Worm (Caenorhabditis elegans): ENCODE data around the gene lips-11.

The lips-11 gene

DNA sequence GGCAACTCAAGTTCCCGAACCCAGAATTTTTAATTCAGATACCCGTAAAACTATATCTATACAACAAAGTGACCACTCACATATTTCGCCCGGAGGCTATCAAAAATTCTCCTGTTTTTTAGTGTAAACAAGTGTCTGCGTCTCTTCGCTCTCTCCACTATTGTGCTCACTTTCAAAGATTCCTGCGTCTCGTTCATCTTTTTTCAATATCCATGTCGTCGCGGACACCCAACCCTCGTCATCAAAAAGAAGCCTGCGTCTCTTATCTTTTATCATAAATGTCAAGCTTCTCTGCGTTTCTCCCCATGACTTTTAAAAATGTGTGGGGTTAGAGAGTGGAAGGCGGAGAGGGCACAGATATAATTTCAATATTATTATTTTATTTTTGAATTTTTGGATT lies 25.9 kb downstream of the lips-11 start (continued):
- no peak for TF ChIP-seq ceh-63 (GFP tag; optimal IDR thresholded peaks at IDR 0.05)
- peak; percentile 62 for TF ChIP-seq swsn-7 (tag; optimal IDR thresholded peaks at IDR 0.05)
- TF ChIP-seq lin-14 (GFP tag; optimal IDR thresholded peaks at IDR 0.05): peak; percentile 91
- TF ChIP-seq sup-37 (GFP tag; optimal IDR thresholded peaks at IDR 0.05): no peak
- TF ChIP-seq snpc-4 (tag; optimal IDR thresholded peaks at IDR 0.05): peak; percentile 8
- TF ChIP-seq aha-1 (tag; optimal IDR thresholded peaks at IDR 0.05): no peak
- TF ChIP-seq C16A3.4 (tag; optimal IDR thresholded peaks at IDR 0.05): no peak
- TF ChIP-seq pqm-1 (tag; optimal IDR thresholded peaks at IDR 0.05): no peak
- TF ChIP-seq ceh-8 (GFP tag; optimal IDR thresholded peaks at IDR 0.05): no peak

DNA sequence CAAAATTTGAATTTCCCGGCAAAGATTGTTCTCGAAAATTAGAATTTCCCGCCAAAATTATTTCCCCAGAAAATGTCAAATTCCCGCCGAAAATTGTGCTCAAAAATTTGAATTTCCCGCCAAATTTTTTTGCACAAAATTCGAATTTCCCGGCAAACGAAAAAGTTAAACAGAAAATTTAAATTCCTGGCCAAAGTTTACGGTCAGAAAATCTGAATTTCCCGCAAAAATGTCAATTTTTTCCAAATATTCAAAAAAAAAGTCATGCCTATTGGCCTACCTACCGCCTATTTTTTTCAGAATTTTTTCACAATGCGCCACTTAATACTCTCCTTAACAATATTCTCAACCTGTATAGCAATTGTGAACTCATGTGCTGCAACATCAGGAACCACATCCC lies 27.9 kb downstream of the lips-11 start, which contains the start of gene K02E7.1:
TSS of gene K02E7.1 (plus strand) at position 301 of the 400 bp plus-strand sequence.
- TF ChIP-seq xbp-1 (tag; optimal IDR thresholded peaks at IDR 0.05): no peak
- TF ChIP-seq egl-13 (tag; optimal IDR thresholded peaks at IDR 0.05): no peak
- TF ChIP-seq dsc-1 (tag; optimal IDR thresholded peaks at IDR 0.05): no peak
- no peak for TF ChIP-seq ama-1 (optimal IDR thresholded peaks at IDR 0.05)
- TF ChIP-seq nhr-90 (tag; optimal IDR thresholded peaks at IDR 0.05; ENCODE audit: poor library complexity): no peak
- TF ChIP-seq nhr-19 (GFP tag; conservative IDR thresholded peaks at IDR 0.05): no peak
- TF ChIP-seq unc-62 (GFP tag; optimal IDR thresholded peaks at IDR 0.05): no peak
- TF ChIP-seq nhr-11 (tag; optimal IDR thresholded peaks at IDR 0.05): no peak
- no peak for TF ChIP-seq ceh-8 (GFP tag; optimal IDR thresholded peaks at IDR 0.05)
- no peak for TF ChIP-seq rnt-1 (tag; optimal IDR thresholded peaks at IDR 0.05)
- no peak for TF ChIP-seq nhr-47 (tag; optimal IDR thresholded peaks at IDR 0.05)
- TF ChIP-seq lir-3 (tag; optimal IDR thresholded peaks at IDR 0.05; ENCODE audit: poor library complexity): no peak
- no peak for TF ChIP-seq lin-35 (GFP tag; optimal IDR thresholded peaks at IDR 0.05)
- TF ChIP-seq lsy-2 (tag; optimal IDR thresholded peaks at IDR 0.05): no peak
- no peak for TF ChIP-seq elt-3 (tag; optimal IDR thresholded peaks at IDR 0.05)
- no peak for TF ChIP-seq pax-3 (tag; optimal IDR thresholded peaks at IDR 0.05)

DNA sequence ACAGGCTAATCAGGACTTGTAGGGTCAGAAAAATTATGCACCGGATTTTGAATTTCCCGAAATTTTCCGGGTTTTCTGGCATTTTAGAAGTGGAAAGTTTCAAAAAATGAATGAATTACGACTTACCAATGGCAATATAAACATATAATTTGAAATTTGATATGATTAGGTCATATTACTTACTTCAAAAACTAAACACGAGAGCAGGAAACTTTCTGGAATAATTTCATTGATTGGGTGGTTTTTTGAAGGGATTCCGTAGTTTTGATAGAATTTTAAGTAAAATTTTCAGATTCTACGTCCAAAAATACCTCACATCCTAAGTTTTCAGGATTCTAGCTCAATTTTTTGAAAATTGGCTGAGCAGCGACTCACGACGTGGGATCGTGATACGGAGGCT lies 35.4 kb downstream of the lips-11 start, which contains the start of gene K02E7.11:
TSS of gene K02E7.11 (minus strand) at position 101 of the 400 bp plus-strand sequence.
- TF ChIP-seq unc-30 (tag; optimal IDR thresholded peaks at IDR 0.05) (no peak), pag-3 (tag; optimal IDR thresholded peaks at IDR 0.05; ENCODE audit: borderline replicate concordance, insufficient read depth) (no peak), lin-14 (GFP tag; optimal IDR thresholded peaks at IDR 0.05) (no peak), pax-3 (tag; optimal IDR thresholded peaks at IDR 0.05) (no peak), blmp-1 (tag; optimal IDR thresholded peaks at IDR 0.05) (no peak), lin-39 (tag; optimal IDR thresholded peaks at IDR 0.05) (no peak), sptf-1 (tag; optimal IDR thresholded peaks at IDR 0.05) (no peak), zip-4 (GFP tag; optimal IDR thresholded peaks at IDR 0.05) (no peak), zag-1 (tag; optimal IDR thresholded peaks at IDR 0.05) (no peak), fkh-8 (tag; optimal IDR thresholded peaks at IDR 0.05) (no peak), ceh-8 (GFP tag; optimal IDR thresholded peaks at IDR 0.05) (no peak), elt-2 (tag; optimal IDR thresholded peaks at IDR 0.05) (no peak), ces-1 (GFP tag; optimal IDR thresholded peaks at IDR 0.05) (no peak), fkh-4 (tag; optimal IDR thresholded peaks at IDR 0.05; ENCODE audit: borderline replicate concordance) (no peak), pqm-1 (tag; optimal IDR thresholded peaks at IDR 0.05) (no peak), nhr-71 (tag; optimal IDR thresholded peaks at IDR 0.05) (no peak), lin-35 (GFP tag; optimal IDR thresholded peaks at IDR 0.05) (no peak), vab-15 (tag; optimal IDR thresholded peaks at IDR 0.05) (no peak)

DNA sequence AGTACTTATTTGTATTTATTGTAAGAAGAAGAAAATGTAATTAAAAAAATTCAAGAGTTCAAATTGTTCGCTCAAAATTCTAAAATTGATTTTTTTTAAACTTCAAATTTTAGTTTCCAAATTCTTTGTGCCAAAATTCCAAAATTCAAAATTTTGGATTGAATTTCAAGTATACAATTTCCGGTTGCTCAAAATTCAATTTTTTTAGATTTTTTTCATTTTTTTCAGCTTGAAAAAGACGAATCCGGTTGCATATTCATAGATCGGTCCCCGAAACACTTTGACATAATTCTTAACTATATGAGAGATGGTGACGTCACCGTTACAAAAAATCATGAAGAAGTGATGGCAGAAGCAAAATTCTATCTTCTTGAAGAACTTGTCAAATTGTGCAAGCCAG lies 38.7 kb downstream of the lips-11 start, which contains the start of gene K02E7.4:
TSS of gene K02E7.4 (plus strand) at position 301 of the 400 bp plus-strand sequence.
- TF ChIP-seq nhr-76 (tag; optimal IDR thresholded peaks at IDR 0.05) (no peak), alr-1 (tag; optimal IDR thresholded peaks at IDR 0.05; ENCODE audit: borderline replicate concordance) (no peak), tbx-2 (tag; optimal IDR thresholded peaks at IDR 0.05) (no peak), ets-5 (GFP tag; IDR thresholded peaks at IDR 0.05) (no peak), dpl-1 (GFP tag; optimal IDR thresholded peaks at IDR 0.05) (no peak), ceh-82 (tag; optimal IDR thresholded peaks at IDR 0.05) (no peak), dsc-1 (tag; optimal IDR thresholded peaks at IDR 0.05) (no peak), nhr-11 (tag; optimal IDR thresholded peaks at IDR 0.05) (no peak), nhr-77 (tag; optimal IDR thresholded peaks at IDR 0.05) (no peak), mep-1 (tag; optimal IDR thresholded peaks at IDR 0.05) (no peak), aha-1 (tag; optimal IDR thresholded peaks at IDR 0.05) (no peak), fos-1 (tag; optimal IDR thresholded peaks at IDR 0.05) (no peak), hlh-17 (GFP tag; optimal IDR thresholded peaks at IDR 0.05; ENCODE audit: borderline replicate concordance) (no peak), rnt-1 (tag; optimal IDR thresholded peaks at IDR 0.05) (no peak), mef-2 (tag; optimal IDR thresholded peaks at IDR 0.05) (no peak), C16A3.4 (tag; optimal IDR thresholded peaks at IDR 0.05) (no peak), ceh-8 (GFP tag; optimal IDR thresholded peaks at IDR 0.05) (no peak)

Measured in whole organism, L1 larva.